Worm (Caenorhabditis elegans): ENCODE measurements around the gene ugt-42.

The ugt-42 gene

DNA sequence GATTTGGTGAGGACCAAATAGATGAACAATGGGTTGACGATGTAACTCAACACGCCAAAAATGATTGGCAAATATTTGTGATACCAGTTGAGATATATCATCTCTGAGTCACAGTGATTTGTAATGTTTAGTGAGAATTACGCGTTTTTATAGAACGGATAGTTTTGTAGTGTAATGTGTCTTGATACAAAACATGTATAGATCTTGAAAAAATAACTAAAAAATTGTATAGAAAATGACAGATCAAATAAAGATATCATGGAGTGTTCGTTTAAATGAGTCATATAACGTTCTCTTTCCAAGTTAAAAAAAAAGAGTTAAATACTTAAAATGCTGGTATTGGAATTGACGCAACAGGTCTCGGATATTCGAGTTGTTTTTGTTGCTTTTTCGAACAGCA, 7.4 kb downstream of the ugt-42 start, which contains the start of gene srj-6:
Gene srj-6, minus strand, starts transcription at position 101 of the 400 bp plus-strand sequence.
- TF ChIP-seq R02D3.7 (tag; optimal IDR thresholded peaks at IDR 0.05) = no peak
- TF ChIP-seq lin-15B (tag; optimal IDR thresholded peaks at IDR 0.05) = no peak
- no peak for TF ChIP-seq nhr-43 (tag; optimal IDR thresholded peaks at IDR 0.05; ENCODE audit: poor library complexity, severe bottlenecking)
- no peak for TF ChIP-seq nhr-11 (tag; optimal IDR thresholded peaks at IDR 0.05)
- TF ChIP-seq ceh-28 (tag; optimal IDR thresholded peaks at IDR 0.05) = no peak
- TF ChIP-seq fkh-10 (GFP tag; optimal IDR thresholded peaks at IDR 0.05) = no peak
- TF ChIP-seq hmg-11 (tag; optimal IDR thresholded peaks at IDR 0.05) = no peak
- no peak for TF ChIP-seq elt-3 (tag; optimal IDR thresholded peaks at IDR 0.05)
- no peak for TF ChIP-seq ama-1 (optimal IDR thresholded peaks at IDR 0.05)
- TF ChIP-seq pqm-1 (tag; optimal IDR thresholded peaks at IDR 0.05) = no peak
- TF ChIP-seq lin-39 (tag; optimal IDR thresholded peaks at IDR 0.05) = no peak
- no peak for TF ChIP-seq fkh-2 (tag; optimal IDR thresholded peaks at IDR 0.05)
- no peak for TF ChIP-seq pha-4 (tag; optimal IDR thresholded peaks at IDR 0.05)
- no peak for TF ChIP-seq ceh-16 (tag; optimal IDR thresholded peaks at IDR 0.05)
- TF ChIP-seq nhr-28 (tag; optimal IDR thresholded peaks at IDR 0.05) = no peak

DNA sequence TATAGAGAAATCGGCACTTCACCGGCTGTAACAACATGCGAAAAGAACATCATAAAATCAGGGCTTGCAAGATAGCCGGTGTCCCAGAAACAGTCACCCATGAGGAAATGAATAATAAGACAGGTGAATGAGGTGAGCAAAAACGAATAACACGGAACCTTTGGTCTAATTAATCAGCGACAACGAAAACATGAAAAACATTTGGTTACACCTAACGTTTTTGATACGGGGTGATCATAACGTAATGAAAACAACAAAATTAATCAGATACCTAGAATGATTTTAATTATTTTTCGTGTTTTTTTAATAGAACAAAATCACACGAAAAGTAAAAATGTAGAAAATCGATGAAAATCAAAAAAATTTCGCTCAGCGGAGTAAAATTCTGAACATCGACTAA, 8.8 kb downstream of the ugt-42 start, which contains the start of gene srh-245:
Gene srh-245, minus strand, starts transcription at position 101 of the 400 bp plus-strand sequence.
- TF ChIP-seq jun-1 (tag; optimal IDR thresholded peaks at IDR 0.05) (no peak), hmg-11 (tag; optimal IDR thresholded peaks at IDR 0.05) (no peak), nfya-1 (tag; optimal IDR thresholded peaks at IDR 0.05; ENCODE audit: insufficient read depth) (no peak), daf-12 (tag; optimal IDR thresholded peaks at IDR 0.05) (no peak), pqm-1 (tag; optimal IDR thresholded peaks at IDR 0.05) (no peak)

DNA sequence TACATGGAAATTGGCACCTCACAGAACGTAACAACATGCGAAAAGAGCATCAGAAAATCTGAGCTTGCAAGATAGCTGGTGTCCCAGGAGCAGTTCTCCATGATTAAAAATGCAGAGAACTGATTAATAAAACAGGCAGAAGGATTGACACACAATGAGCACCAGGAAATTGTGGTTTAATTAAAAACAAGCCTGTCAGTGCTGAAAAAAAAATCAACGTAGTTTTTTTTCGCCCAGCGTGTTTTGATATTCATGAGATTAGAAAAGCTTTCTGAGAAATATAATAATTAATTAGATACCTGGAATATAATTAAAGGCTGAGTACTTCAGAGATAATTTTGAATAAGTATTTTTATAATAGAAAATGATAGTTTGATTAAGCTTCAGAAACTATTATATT, 10.7 kb downstream of the ugt-42 start, which contains the start of gene srh-246:
Gene srh-246, minus strand, starts transcription at position 101 of the 400 bp plus-strand sequence.
- TF ChIP-seq elt-3 (tag; optimal IDR thresholded peaks at IDR 0.05) = no peak

- TF ChIP-seq nhr-23 (tag; optimal IDR thresholded peaks at IDR 0.05) (no peak), egl-27 (tag; optimal IDR thresholded peaks at IDR 0.05) (no peak), pha-4 (tag; optimal IDR thresholded peaks at IDR 0.05) (no peak), pqm-1 (tag; optimal IDR thresholded peaks at IDR 0.05) (no peak), jun-1 (tag; optimal IDR thresholded peaks at IDR 0.05) (no peak), ceh-16 (tag; optimal IDR thresholded peaks at IDR 0.05) (no peak), ceh-82 (tag; optimal IDR thresholded peaks at IDR 0.05) (no peak), sea-2 (GFP tag; optimal IDR thresholded peaks at IDR 0.05) (no peak), lin-15B (tag; optimal IDR thresholded peaks at IDR 0.05) (no peak), fos-1 (tag; optimal IDR thresholded peaks at IDR 0.05) (no peak), zag-1 (tag; optimal IDR thresholded peaks at IDR 0.05) (no peak), nhr-12 (tag; optimal IDR thresholded peaks at IDR 0.05) (no peak), mdl-1 (tag; optimal IDR thresholded peaks at IDR 0.05) (no peak), lin-39 (tag; optimal IDR thresholded peaks at IDR 0.05) (no peak), mml-1 (tag; optimal IDR thresholded peaks at IDR 0.05) (no peak), nhr-25 (tag; optimal IDR thresholded peaks at IDR 0.05) (no peak), elt-3 (tag; optimal IDR thresholded peaks at IDR 0.05) (no peak)
Measured at ce11 chrV:660210-660609, 13.2 kb downstream of the ugt-42 start, which contains the start of gene F31F4.17. F31F4.17 (minus strand) TSS chrV:660310.

DNA sequence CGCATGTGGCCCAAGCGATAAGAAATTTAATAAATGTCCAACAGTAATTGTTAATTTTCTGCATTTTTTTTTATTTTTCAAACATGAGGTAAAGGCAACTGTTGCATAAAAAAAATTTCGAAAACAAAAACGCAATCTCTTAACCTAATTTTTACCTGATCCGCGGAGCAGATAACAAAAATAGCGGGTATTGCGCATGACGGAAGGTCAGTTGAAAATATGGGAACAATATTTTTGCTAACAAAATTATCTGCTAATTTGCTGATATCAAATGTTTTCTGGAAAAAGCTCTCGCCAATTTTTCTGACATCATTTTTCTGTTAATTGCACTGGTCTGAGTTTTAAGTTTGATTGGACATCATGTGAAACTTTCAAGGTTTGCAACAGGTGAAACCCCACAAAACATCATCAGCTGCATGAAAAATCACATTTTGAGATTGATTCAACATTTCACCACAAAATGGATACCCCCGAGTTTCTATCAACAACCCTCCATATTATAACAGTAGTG, 17.4 kb downstream of the ugt-42 start, which contains the start of the genes F31F4.11 and srh-266:
Gene F31F4.11, minus strand, starts transcription at position 101 of the 511 bp plus-strand sequence.
Gene srh-266, plus strand, starts transcription at position 461 of the 511 bp plus-strand sequence.
- no peak for TF ChIP-seq snpc-4 (tag; optimal IDR thresholded peaks at IDR 0.05)
- no peak for TF ChIP-seq eor-1 (tag; optimal IDR thresholded peaks at IDR 0.05)
- no peak for TF ChIP-seq zag-1 (tag; optimal IDR thresholded peaks at IDR 0.05)
- no peak for TF ChIP-seq lsy-12 (tag; optimal IDR thresholded peaks at IDR 0.05)
- no peak for TF ChIP-seq nhr-23 (tag; optimal IDR thresholded peaks at IDR 0.05)
- TF ChIP-seq hmg-11 (tag; optimal IDR thresholded peaks at IDR 0.05) = no peak
- no peak for TF ChIP-seq nhr-43 (tag; optimal IDR thresholded peaks at IDR 0.05; ENCODE audit: poor library complexity, severe bottlenecking)
- no peak for TF ChIP-seq pqm-1 (tag; optimal IDR thresholded peaks at IDR 0.05)
- TF ChIP-seq fkh-10 (GFP tag; optimal IDR thresholded peaks at IDR 0.05) = no peak
- TF ChIP-seq fos-1 (tag; optimal IDR thresholded peaks at IDR 0.05) = no peak
- TF ChIP-seq mdl-1 (tag; optimal IDR thresholded peaks at IDR 0.05) = no peak
- TF ChIP-seq nhr-25 (tag; optimal IDR thresholded peaks at IDR 0.05) = no peak
- TF ChIP-seq ama-1 (optimal IDR thresholded peaks at IDR 0.05) = no peak
- TF ChIP-seq nhr-28 (tag; optimal IDR thresholded peaks at IDR 0.05) = no peak
- no peak for TF ChIP-seq skn-1 (tag; optimal IDR thresholded peaks at IDR 0.05)
- TF ChIP-seq lin-39 (tag; optimal IDR thresholded peaks at IDR 0.05) = no peak
- TF ChIP-seq R02D3.7 (tag; optimal IDR thresholded peaks at IDR 0.05) = no peak
- TF ChIP-seq sea-2 (GFP tag; optimal IDR thresholded peaks at IDR 0.05) = no peak
